Fruit fly (Drosophila melanogaster): ENCODE data around the gene CG31687.
A peak's percentile ranks its signal among the peaks of the same experiment; 100 is the strongest.

Gene CG31687

DNA sequence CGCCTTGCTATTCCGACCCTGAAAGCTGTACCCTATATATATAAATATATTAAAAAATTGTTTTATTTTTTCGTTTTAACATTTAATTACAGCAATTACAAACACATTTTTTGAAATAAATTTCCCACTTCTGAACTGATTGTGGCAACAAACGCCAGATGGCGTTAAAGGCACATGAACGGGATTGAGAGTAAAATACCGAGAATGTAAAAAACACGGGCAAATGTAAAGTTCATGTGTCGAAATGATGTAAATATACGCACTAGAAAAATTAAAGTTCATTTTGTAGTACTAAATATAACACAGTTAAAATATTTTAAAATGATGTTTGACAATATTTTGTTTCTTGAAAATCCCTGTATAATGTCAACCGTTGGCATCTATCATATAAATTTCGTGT lies 14.4 kb downstream of the CG31687 start:
- TF ChIP-seq CG14655 (GFP tag; optimal IDR thresholded peaks at IDR 0.05) (peak; percentile 14), CG8159 (tag; optimal IDR thresholded peaks at IDR 0.05) (peak; percentile 14), Pif1A (GFP tag; optimal IDR thresholded peaks at IDR 0.05) (no peak), CG10348 (GFP tag; IDR thresholded peaks at IDR 0.05) (no peak), EcR (GFP tag; optimal IDR thresholded peaks at IDR 0.05) (no peak), CG8301 (tag; optimal IDR thresholded peaks at IDR 0.05) (no peak), CG4496 (GFP tag; IDR thresholded peaks at IDR 0.05) (no peak), D1 (tag; optimal IDR thresholded peaks at IDR 0.05) (peak; percentile 56), CG32121 (GFP tag; IDR thresholded peaks at IDR 0.05) (no peak), CG17806 (tag; optimal IDR thresholded peaks at IDR 0.05) (no peak), Ets98B (GFP tag; IDR thresholded peaks at IDR 0.05) (no peak), gl (tag; optimal IDR thresholded peaks at IDR 0.05) (no peak)

DNA sequence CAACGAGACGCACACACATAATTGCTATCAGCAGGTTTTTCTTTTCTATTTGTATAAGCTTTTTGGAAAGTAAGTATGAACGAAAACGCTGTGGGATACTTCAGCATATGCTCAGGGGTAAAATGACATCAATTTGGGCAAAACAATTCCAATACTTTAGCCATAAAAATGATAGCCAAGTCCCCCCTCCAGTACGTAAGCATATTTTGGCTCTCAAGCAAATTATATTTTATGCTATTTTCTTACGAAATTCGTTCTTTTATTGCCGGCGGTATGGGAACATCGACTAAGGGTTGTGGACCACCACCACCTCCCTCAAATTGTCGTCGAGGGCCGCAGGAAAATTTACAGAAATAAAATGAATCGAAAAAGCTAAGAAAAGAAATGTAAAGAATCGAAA lies 23.3 kb downstream of the CG31687 start, which contains the start of gene CG43233:
CG43233 (minus strand) TSS at position 101 of the 400 bp plus-strand sequence.
- TF ChIP-seq CG9948 (tag; optimal IDR thresholded peaks at IDR 0.05) (no peak), CG14655 (GFP tag; optimal IDR thresholded peaks at IDR 0.05) (no peak), CG8301 (tag; optimal IDR thresholded peaks at IDR 0.05) (no peak), CG12605 (GFP tag; IDR thresholded peaks at IDR 0.05) (no peak), Pif1A (GFP tag; optimal IDR thresholded peaks at IDR 0.05) (no peak), Pif1B (GFP tag; optimal IDR thresholded peaks at IDR 0.05) (no peak), CG34367 (tag; optimal IDR thresholded peaks at IDR 0.05) (no peak), CG17806 (tag; optimal IDR thresholded peaks at IDR 0.05) (no peak)

DNA sequence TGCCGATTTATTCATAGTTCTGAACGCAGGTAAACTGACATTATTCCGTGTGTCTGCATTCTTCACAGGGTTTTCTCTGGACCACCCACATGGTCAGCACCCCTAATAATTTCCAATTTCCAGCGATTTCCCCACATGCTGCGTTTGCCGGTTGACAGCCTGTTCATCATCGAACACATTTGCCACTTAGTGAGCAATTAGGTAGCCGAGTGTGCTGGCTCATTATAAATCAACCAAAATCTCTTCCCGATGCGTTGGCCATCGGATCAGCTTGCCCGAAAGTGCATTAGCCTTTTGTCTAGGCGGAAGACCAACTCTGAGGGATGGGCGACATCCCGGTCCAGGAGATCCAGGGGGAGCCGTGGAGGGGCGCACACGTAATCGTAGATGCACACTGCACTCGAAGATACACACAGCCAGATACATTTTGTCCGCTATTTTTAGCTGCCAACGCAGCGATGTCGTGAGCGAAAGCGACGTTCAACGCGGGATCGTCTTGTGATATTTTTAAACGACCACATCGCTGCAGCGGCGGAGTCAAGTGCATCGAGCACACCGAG lies 26.8 kb downstream of the CG31687 start:
- peak; percentile 42; the same call in 1 of the 2 replicates for TF ChIP-seq CG32121 (GFP tag; IDR thresholded peaks at IDR 0.05)
- TF ChIP-seq gl (tag; optimal IDR thresholded peaks at IDR 0.05): no peak

DNA sequence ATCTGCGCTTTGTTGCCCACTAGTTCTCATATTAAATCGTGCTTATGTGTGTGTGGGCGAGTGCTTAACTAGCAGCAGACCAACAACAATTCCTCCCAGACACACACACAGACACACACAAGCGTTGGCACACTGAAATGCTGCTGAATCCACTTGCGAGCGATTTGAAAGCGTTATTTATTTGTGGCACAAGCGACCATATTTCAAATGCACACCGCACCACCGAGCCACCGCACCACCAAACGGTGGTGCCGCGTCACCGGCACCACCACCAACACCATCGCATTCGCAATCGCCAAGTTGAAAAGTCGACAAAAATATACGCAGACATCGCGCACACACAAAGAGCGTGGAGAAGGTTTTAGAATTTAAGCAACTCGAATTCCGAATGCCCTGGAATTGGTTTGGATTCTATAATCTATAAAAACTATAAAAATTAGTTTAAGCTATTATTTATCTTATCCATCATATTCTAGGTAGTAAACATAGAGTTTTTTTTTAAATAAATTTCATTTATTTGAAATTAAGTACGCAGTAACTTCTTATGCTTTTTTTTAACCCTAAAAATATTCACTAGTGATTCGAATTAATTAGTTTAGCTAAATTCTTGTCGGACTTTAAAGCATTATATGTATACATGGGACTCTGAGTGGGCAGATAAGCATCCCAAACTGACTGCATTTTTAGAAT lies 28.7 kb downstream of the CG31687 start:
- TF ChIP-seq CG14655 (GFP tag; optimal IDR thresholded peaks at IDR 0.05) (peak; percentile 54), CG32121 (GFP tag; IDR thresholded peaks at IDR 0.05) (peak; percentile 54; the same call in 1 of the 2 replicates), D1 (tag; optimal IDR thresholded peaks at IDR 0.05) (no peak), EcR (GFP tag; optimal IDR thresholded peaks at IDR 0.05) (no peak), CG17806 (tag; optimal IDR thresholded peaks at IDR 0.05) (peak; percentile 12), CG13204 (GFP tag; optimal IDR thresholded peaks at IDR 0.05) (no peak), Pif1A (GFP tag; optimal IDR thresholded peaks at IDR 0.05) (no peak), CG8301 (tag; optimal IDR thresholded peaks at IDR 0.05) (peak; percentile 30), CG34367 (tag; optimal IDR thresholded peaks at IDR 0.05) (no peak), fd96Ca (GFP tag; IDR thresholded peaks at IDR 0.05) (no peak), CG4496 (GFP tag; IDR thresholded peaks at IDR 0.05) (peak; percentile 32; the same call in 1 of the 3 replicates), CG8159 (tag; optimal IDR thresholded peaks at IDR 0.05) (peak; percentile 14), CG12605 (GFP tag; IDR thresholded peaks at IDR 0.05) (no peak), Pif1B (GFP tag; optimal IDR thresholded peaks at IDR 0.05) (no peak), Snoo (tag; optimal IDR thresholded peaks at IDR 0.05) (no peak), rn (GFP tag; IDR thresholded peaks at IDR 0.05) (no peak), gl (tag; optimal IDR thresholded peaks at IDR 0.05) (no peak), CG9948 (tag; optimal IDR thresholded peaks at IDR 0.05) (peak; percentile 34), CG15710 (tag; optimal IDR thresholded peaks at IDR 0.05) (peak; percentile 36), Ets98B (GFP tag; IDR thresholded peaks at IDR 0.05) (no peak)

DNA sequence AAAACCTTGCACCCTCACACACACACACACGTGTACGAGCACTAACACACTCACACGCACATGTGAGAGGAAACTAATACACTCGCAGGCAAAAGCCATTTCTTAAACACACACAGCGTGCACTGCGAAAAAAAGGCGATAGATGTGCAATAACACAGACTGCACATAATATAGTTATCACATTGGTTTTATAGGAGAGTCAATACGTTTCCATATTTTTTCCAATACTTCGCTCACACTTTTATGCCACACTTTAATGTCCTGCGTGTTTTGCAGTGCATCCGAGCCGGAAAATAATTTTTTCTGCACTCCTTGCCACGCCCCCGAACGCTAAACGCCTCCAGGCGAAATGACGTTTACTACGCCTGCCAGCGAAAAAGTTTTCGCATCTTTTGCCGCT lies 29.7 kb downstream of the CG31687 start:
- TF ChIP-seq CG9948 (tag; optimal IDR thresholded peaks at IDR 0.05) (no peak), gl (tag; optimal IDR thresholded peaks at IDR 0.05) (no peak), CG8301 (tag; optimal IDR thresholded peaks at IDR 0.05) (peak; percentile 37), CG4496 (GFP tag; IDR thresholded peaks at IDR 0.05) (peak; percentile 71), CG15710 (tag; optimal IDR thresholded peaks at IDR 0.05) (no peak), CG34367 (tag; optimal IDR thresholded peaks at IDR 0.05) (no peak), CG32121 (GFP tag; IDR thresholded peaks at IDR 0.05) (no peak; the same call in 1 of the 2 replicates), rn (GFP tag; IDR thresholded peaks at IDR 0.05) (peak; percentile 29; the same call in 1 of the 2 replicates), CG10348 (GFP tag; IDR thresholded peaks at IDR 0.05) (no peak), D1 (tag; optimal IDR thresholded peaks at IDR 0.05) (no peak), CG14655 (GFP tag; optimal IDR thresholded peaks at IDR 0.05) (peak; percentile 23), CG17806 (tag; optimal IDR thresholded peaks at IDR 0.05) (no peak), Ets98B (GFP tag; IDR thresholded peaks at IDR 0.05) (peak; percentile 31; the same call in 1 of the 2 replicates), fd96Ca (GFP tag; IDR thresholded peaks at IDR 0.05) (peak; percentile 75; the same call in 2 of the 3 replicates), CG12605 (GFP tag; IDR thresholded peaks at IDR 0.05) (0 out of 2 replicates have a peak, but pooled peaks have one; percentile 18), CG13204 (GFP tag; optimal IDR thresholded peaks at IDR 0.05) (no peak), Pif1A (GFP tag; optimal IDR thresholded peaks at IDR 0.05) (no peak), CG8159 (tag; optimal IDR thresholded peaks at IDR 0.05) (peak; percentile 9), Pif1B (GFP tag; optimal IDR thresholded peaks at IDR 0.05) (no peak), Snoo (tag; optimal IDR thresholded peaks at IDR 0.05) (no peak), EcR (GFP tag; optimal IDR thresholded peaks at IDR 0.05) (no peak)
